Fruit fly (Drosophila melanogaster) whole organism: Measurements from ENCODE around the gene CG6678.

ENCODE experiments used
- Dll ChIP-seq: fragments of >200 bp; optimal IDR thresholded peaks from 2 replicates; lab custom pipeline; 2017
- EcR ChIP-seq, 2 experiments: fragments of >200 bp; optimal IDR thresholded peaks; 2 replicates each; lab custom pipeline; 2017; ENCODE audit warnings: missing biosample characterization in 2 of 2, missing genetic modification characterization in 2 of 2, missing genetic modification reagents in 2 of 2
- pan ChIP-seq: fragments of >200 bp; optimal IDR thresholded peaks from 2 replicates; lab custom pipeline; 2017
- usp ChIP-seq: fragments of >200 bp; optimal IDR thresholded peaks from 2 replicates; lab custom pipeline; 2017; ENCODE audit warnings: missing biosample characterization, missing genetic modification characterization, mixed read lengths

DNA sequence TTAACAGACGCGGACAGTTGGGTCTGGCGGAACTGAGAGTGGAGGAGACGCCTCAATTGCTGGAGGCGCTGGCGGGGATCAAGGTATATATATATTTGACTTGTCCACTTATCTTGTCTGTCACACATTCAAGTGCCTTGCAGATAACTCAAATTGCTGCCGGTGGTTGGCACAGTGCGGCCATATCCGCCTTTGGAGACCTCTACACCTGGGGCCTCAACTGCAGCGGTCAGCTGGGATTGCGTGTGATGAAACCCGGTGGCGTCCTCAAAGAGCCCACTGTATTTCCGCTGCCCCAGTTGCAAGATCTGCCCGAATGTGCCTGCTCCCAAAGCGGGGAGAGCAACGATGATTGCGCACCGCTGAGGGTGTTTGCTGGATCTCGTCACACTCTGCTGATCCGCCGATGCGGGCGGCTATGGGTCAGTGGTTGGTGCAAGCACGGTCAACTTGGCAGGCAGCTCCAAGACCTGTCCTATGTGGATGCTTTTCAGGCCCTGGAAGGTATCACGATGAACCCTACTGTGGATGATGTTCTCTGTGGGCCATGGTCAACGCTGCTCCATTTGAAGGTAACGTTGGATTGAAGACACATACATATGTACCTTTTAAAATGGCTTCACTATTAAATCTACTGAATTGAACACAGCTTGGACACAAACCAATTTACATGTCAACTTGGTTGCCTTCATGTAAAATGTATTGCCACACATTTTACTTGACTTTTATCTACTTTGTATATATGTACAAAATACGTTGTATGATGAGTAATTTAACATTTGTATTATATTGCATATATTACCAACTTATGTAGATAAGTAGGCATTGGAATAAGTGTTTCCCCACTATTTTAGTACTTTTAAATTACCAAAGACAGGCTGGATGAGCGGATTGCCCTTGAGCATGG lies 2.1 kb downstream of the CG6678 start, which contains the start of gene CG43844:
- TF ChIP-seq EcR (GFP tag; optimal IDR thresholded peaks at IDR 0.05; lab: Kevin White, UChicago), result no peak
- TF ChIP-seq Dll (lab: Kevin White, UChicago), result no peak
- TF ChIP-seq pan (lab: Kevin White, UChicago), result no peak
- TF ChIP-seq usp (GFP tag; lab: Kevin White, UChicago), result no peak
